Worm (Caenorhabditis elegans) whole organism, young adult: Measurements from ENCODE around the gene K02F6.7.

Source experiments
- B0035.1 ChIP-seq: sonication (generic microtip); optimal IDR thresholded peaks from 2 replicates; lab custom pipeline; 2016; ENCODE audit warnings: missing genetic modification characterization, mild to moderate bottlenecking, missing compliant biosample characterization, missing genotype, missing genetic modification reagents
- B0261.1 ChIP-seq: sonication (generic microtip); optimal IDR thresholded peaks from 2 replicates; lab custom pipeline; 2016; ENCODE audit warnings: mild to moderate bottlenecking, missing genetic modification characterization, moderate library complexity, missing compliant biosample characterization
- C06A6.2 ChIP-seq: fragments of 200-800 bp; sonication (Bioruptor generic); conservative IDR thresholded peaks from 2 replicates; pipeline ENCODE4 v1.3.6; 2022; ENCODE audit warnings: missing genetic modification characterization, missing compliant biosample characterization
- F23B12.7 ChIP-seq: sonication (generic microtip); optimal IDR thresholded peaks from 2 replicates; lab custom pipeline; 2017; ENCODE audit warnings: missing genetic modification characterization, mild to moderate bottlenecking, missing compliant biosample characterization, antibody characterized with exemption, moderate library complexity; ENCODE audit not compliant: insufficient read depth
- F37B4.10 ChIP-seq: fragments of 200-800 bp; sonication (Bioruptor generic); IDR thresholded peaks from 2 replicates; pipeline ENCODE4 v1.3.6; 2022; ENCODE audit warnings: missing genetic modification characterization, missing compliant biosample characterization
- F39B2.1 ChIP-seq: fragments of 200-800 bp; sonication (Bioruptor generic); IDR thresholded peaks from 2 replicates; pipeline ENCODE4 v1.3.6; 2022; ENCODE audit warnings: missing genetic modification reagents, missing genetic modification characterization, missing compliant biosample characterization
- F49E8.2 ChIP-seq: sonication (generic microtip); optimal IDR thresholded peaks from 3 replicates; lab custom pipeline; 2017; ENCODE audit warnings: missing genetic modification characterization, mild to moderate bottlenecking, missing compliant biosample characterization, antibody characterized with exemption, moderate library complexity; ENCODE audit not compliant: insufficient read depth
- athp-1 ChIP-seq: sonication (generic microtip); optimal IDR thresholded peaks from 2 replicates; lab custom pipeline; 2017; ENCODE audit warnings: mild to moderate bottlenecking, missing genetic modification characterization, missing compliant biosample characterization
- attf-3 ChIP-seq: fragments of 200-800 bp; sonication (Bioruptor generic); conservative IDR thresholded peaks from 2 replicates; pipeline ENCODE4 v1.3.6; 2022; ENCODE audit warnings: missing genetic modification reagents, missing genetic modification characterization, missing compliant biosample characterization
- attf-6 ChIP-seq: fragments of 200-800 bp; sonication (Bioruptor generic); IDR thresholded peaks from 2 replicates; pipeline ENCODE4 v1.3.6; 2022; ENCODE audit warnings: missing genetic modification reagents, missing genetic modification characterization, missing compliant biosample characterization
- bed-1 ChIP-seq: fragments of 200-800 bp; sonication (Bioruptor generic); IDR thresholded peaks from 2 replicates; pipeline ENCODE4 v1.3.6; 2022; ENCODE audit warnings: missing genetic modification reagents, missing genetic modification characterization, missing compliant biosample characterization
- ccch-3 ChIP-seq: fragments of 200-800 bp; sonication (Bioruptor generic); optimal IDR thresholded peaks from 2 replicates; lab custom pipeline; 2018; ENCODE audit warnings: mild to moderate bottlenecking, missing genetic modification characterization, missing compliant biosample characterization
- cebp-1 ChIP-seq, 2 experiments: fragments of 200-800 bp in 1 of 2; sonication (Bioruptor generic) in 1 of 2; sonication (generic microtip) in 1 of 2; IDR thresholded peaks in 1 of 2; optimal IDR thresholded peaks in 1 of 2; 2 replicates each; pipeline versions ENCODE4 v1.3.6 to Lab custom; 2017 to 2022; ENCODE audit warnings: missing compliant biosample characterization in 2 of 2, missing genetic modification characterization in 2 of 2, mild to moderate bottlenecking in 1 of 2, missing genetic modification reagents in 1 of 2, moderate library complexity in 1 of 2
- ceh-27 ChIP-seq: fragments of 200-800 bp; sonication (Bioruptor generic); optimal IDR thresholded peaks from 2 replicates; lab custom pipeline; 2018; ENCODE audit warnings: mild to moderate bottlenecking, missing genetic modification characterization, moderate library complexity, missing compliant biosample characterization
- ceh-58 ChIP-seq: fragments of 200-800 bp; sonication (Bioruptor generic); IDR thresholded peaks from 2 replicates; pipeline ENCODE4 v1.3.6; 2022; ENCODE audit warnings: missing genetic modification characterization, missing compliant biosample characterization
- ceh-79 ChIP-seq: sonication (generic microtip); optimal IDR thresholded peaks from 2 replicates; lab custom pipeline; 2017; ENCODE audit warnings: mild to moderate bottlenecking, missing genetic modification characterization, missing compliant biosample characterization
- dox-1 ChIP-seq: fragments of 200-800 bp; sonication (Bioruptor generic); IDR thresholded peaks from 2 replicates; pipeline ENCODE4 v1.3.6; 2022; ENCODE audit warnings: missing genetic modification reagents, missing genetic modification characterization, missing compliant biosample characterization
- dpl-1 ChIP-seq: fragments of 150-350 bp; optimal IDR thresholded peaks from 2 replicates; lab custom pipeline; 2014; ENCODE audit warnings: missing biosample characterization, missing genetic modification reagents, missing genetic modification characterization
- efl-1 ChIP-seq: fragments of 150-350 bp; optimal IDR thresholded peaks from 2 replicates; lab custom pipeline; 2014; ENCODE audit warnings: missing biosample characterization, missing genetic modification reagents, missing genetic modification characterization
- egl-44 ChIP-seq: fragments of 200-800 bp; sonication (Bioruptor generic); IDR thresholded peaks from 2 replicates; pipeline ENCODE4 v1.3.6; 2022; ENCODE audit warnings: missing genetic modification reagents, missing genetic modification characterization, missing compliant biosample characterization
- ets-4 ChIP-seq: fragments of 200-800 bp; sonication (Bioruptor generic); optimal IDR thresholded peaks from 2 replicates; lab custom pipeline; 2018; ENCODE audit warnings: mild to moderate bottlenecking, missing genetic modification characterization, missing compliant biosample characterization
- hlh-12 ChIP-seq: sonication (generic microtip); optimal IDR thresholded peaks from 2 replicates; lab custom pipeline; 2016; ENCODE audit warnings: missing genetic modification characterization, missing compliant biosample characterization
- hmg-1.2 ChIP-seq: fragments of 200-800 bp; sonication (Bioruptor generic); IDR thresholded peaks from 2 replicates; pipeline ENCODE4 v1.3.6; 2022; ENCODE audit warnings: missing genetic modification reagents, missing genetic modification characterization, missing compliant biosample characterization
- lin-35 ChIP-seq, 3 experiments: fragments of 150-350 bp in 2 of 3; sonication (generic microtip) in 1 of 3; optimal IDR thresholded peaks; 2 replicates each; lab custom pipeline; 2014 to 2018; ENCODE audit warnings: missing biosample characterization in 3 of 3, missing genetic modification characterization in 3 of 3, missing genetic modification reagents in 3 of 3
- lin-54 ChIP-seq: fragments of 200-800 bp; sonication (Bioruptor generic); optimal IDR thresholded peaks from 2 replicates; lab custom pipeline; 2018; ENCODE audit warnings: mild to moderate bottlenecking, missing genetic modification characterization, missing compliant biosample characterization
- lsl-1 ChIP-seq: fragments of 200-800 bp; sonication (Bioruptor generic); optimal IDR thresholded peaks from 2 replicates; lab custom pipeline; 2018; ENCODE audit warnings: mild to moderate bottlenecking, missing genetic modification characterization, moderate library complexity, missing compliant biosample characterization
- madf-6 ChIP-seq: fragments of 200-800 bp; sonication (Bioruptor generic); IDR thresholded peaks from 2 replicates; pipeline ENCODE4 v1.3.6; 2022; ENCODE audit warnings: missing genetic modification reagents, missing genetic modification characterization, missing compliant biosample characterization
- madf-8 ChIP-seq: fragments of 200-800 bp; sonication (Bioruptor generic); conservative IDR thresholded peaks from 2 replicates; pipeline ENCODE4 v1.3.6; 2022; ENCODE audit warnings: missing genetic modification reagents, missing genetic modification characterization, missing compliant biosample characterization
- mcd-1 ChIP-seq: fragments of 200-800 bp; sonication (Bioruptor generic); IDR thresholded peaks from 2 replicates; pipeline ENCODE4 v1.3.6; 2022; ENCODE audit warnings: missing genetic modification reagents, missing genetic modification characterization, missing compliant biosample characterization
- mel-28 ChIP-seq: sonication (generic microtip); optimal IDR thresholded peaks from 2 replicates; lab custom pipeline; 2016; ENCODE audit warnings: borderline replicate concordance, mild to moderate bottlenecking, missing genetic modification characterization, missing compliant biosample characterization
- mes-4 ChIP-seq: sonication (generic microtip); optimal IDR thresholded peaks from 2 replicates; lab custom pipeline; 2016; ENCODE audit warnings: missing genotype, missing genetic modification characterization, missing compliant biosample characterization
- nhr-120 ChIP-seq: fragments of 200-800 bp; sonication (Bioruptor generic); IDR thresholded peaks from 2 replicates; pipeline ENCODE4 v1.3.6; 2022; ENCODE audit warnings: missing genetic modification characterization, missing compliant biosample characterization
- nhr-80 ChIP-seq: sonication (generic microtip); optimal IDR thresholded peaks from 2 replicates; lab custom pipeline; 2016; ENCODE audit warnings: missing genetic modification characterization, missing compliant biosample characterization
- nhr-90 ChIP-seq: sonication (generic microtip); optimal IDR thresholded peaks from 2 replicates; lab custom pipeline; 2016; ENCODE audit warnings: missing genotype, mild to moderate bottlenecking, missing genetic modification characterization, missing compliant biosample characterization
- sea-2 ChIP-seq: fragments of 200-800 bp; sonication (Bioruptor generic); IDR thresholded peaks from 2 replicates; pipeline ENCODE4 v1.3.6; 2022; ENCODE audit warnings: missing genetic modification characterization, missing compliant biosample characterization
- snpc-4 ChIP-seq, 5 experiments: fragments of 150-350 bp in 1 of 5; sonication (generic microtip) in 4 of 5; optimal IDR thresholded peaks; 2 replicates each; lab custom pipeline; 2014 to 2018; ENCODE audit warnings: missing genetic modification characterization in 5 of 5, missing biosample characterization in 3 of 5, antibody characterized with exemption in 2 of 5, mild to moderate bottlenecking in 2 of 5, missing compliant biosample characterization in 2 of 5, missing genotype in 2 of 5, moderate library complexity in 2 of 5, missing genetic modification reagents in 1 of 5
- sptf-2 ChIP-seq: fragments of 200-800 bp; sonication (Bioruptor generic); optimal IDR thresholded peaks from 2 replicates; lab custom pipeline; 2018; ENCODE audit warnings: mild to moderate bottlenecking, missing genetic modification characterization, missing compliant biosample characterization
- tbp1 ChIP-seq: fragments of 200-800 bp; sonication (Bioruptor generic); optimal IDR thresholded peaks from 2 replicates; lab custom pipeline; 2018; ENCODE audit warnings: mild to moderate bottlenecking, missing genetic modification characterization, missing compliant biosample characterization
- tbx-9 ChIP-seq: sonication (generic microtip); optimal IDR thresholded peaks from 2 replicates; lab custom pipeline; 2016; ENCODE audit warnings: borderline replicate concordance, missing genetic modification characterization, inconsistent platforms, missing compliant biosample characterization
- unc-62 ChIP-seq: fragments of 150-350 bp; optimal IDR thresholded peaks from 2 replicates; lab custom pipeline; 2014; ENCODE audit warnings: missing biosample characterization, missing genetic modification reagents, missing genetic modification characterization
- xnd-1 ChIP-seq: sonication (generic microtip); optimal IDR thresholded peaks from 2 replicates; lab custom pipeline; 2016; ENCODE audit warnings: missing genotype, missing genetic modification reagents, missing genetic modification characterization, missing compliant biosample characterization
- zim-3 ChIP-seq: sonication (generic microtip); optimal IDR thresholded peaks from 2 replicates; lab custom pipeline; 2017; ENCODE audit warnings: mild to moderate bottlenecking, missing genetic modification characterization, moderate library complexity, missing compliant biosample characterization
- ztf-25 ChIP-seq: fragments of 200-800 bp; sonication (Bioruptor generic); IDR thresholded peaks from 2 replicates; pipeline ENCODE4 v1.3.6; 2022; ENCODE audit warnings: missing genetic modification reagents, missing genetic modification characterization, missing compliant biosample characterization
- ztf-28 ChIP-seq: fragments of 200-800 bp; sonication (Bioruptor generic); IDR thresholded peaks from 2 replicates; pipeline ENCODE4 v1.3.6; 2022; ENCODE audit warnings: missing genetic modification reagents, missing genetic modification characterization, missing compliant biosample characterization

K02F6.7 gene

ce11 chrII:2504431-2504928 lies 33.2 kb downstream of the K02F6.7 start, which contains the start of gene gbas-1:
Gene gbas-1, plus strand, starts transcription at chrII:2504878.
- no peak for TF ChIP-seq ceh-27
- TF ChIP-seq efl-1 = peak; percentile 32
- no peak for TF ChIP-seq madf-8 (GFP tag; lab: Robert Waterston, UW)
- peak; percentile 9 for TF ChIP-seq dpl-1
- peak; percentile 85 for TF ChIP-seq mcd-1 (GFP tag; lab: Robert Waterston, UW)
- TF ChIP-seq hmg-1.2 (GFP tag; lab: Robert Waterston, UW) = peak; percentile 95
- TF ChIP-seq lsl-1 (GFP tag; lab: Kevin White, UChicago) = peak; percentile 62
- no peak for TF ChIP-seq unc-62
- no peak for TF ChIP-seq attf-3
- TF ChIP-seq lin-35 (GFP tag; optimal IDR thresholded peaks at IDR 0.05; lab: Kevin White, UChicago) = peak in 1 of 3 experiments; percentile 47
- TF ChIP-seq lin-54 = peak; percentile 41

DNA sequence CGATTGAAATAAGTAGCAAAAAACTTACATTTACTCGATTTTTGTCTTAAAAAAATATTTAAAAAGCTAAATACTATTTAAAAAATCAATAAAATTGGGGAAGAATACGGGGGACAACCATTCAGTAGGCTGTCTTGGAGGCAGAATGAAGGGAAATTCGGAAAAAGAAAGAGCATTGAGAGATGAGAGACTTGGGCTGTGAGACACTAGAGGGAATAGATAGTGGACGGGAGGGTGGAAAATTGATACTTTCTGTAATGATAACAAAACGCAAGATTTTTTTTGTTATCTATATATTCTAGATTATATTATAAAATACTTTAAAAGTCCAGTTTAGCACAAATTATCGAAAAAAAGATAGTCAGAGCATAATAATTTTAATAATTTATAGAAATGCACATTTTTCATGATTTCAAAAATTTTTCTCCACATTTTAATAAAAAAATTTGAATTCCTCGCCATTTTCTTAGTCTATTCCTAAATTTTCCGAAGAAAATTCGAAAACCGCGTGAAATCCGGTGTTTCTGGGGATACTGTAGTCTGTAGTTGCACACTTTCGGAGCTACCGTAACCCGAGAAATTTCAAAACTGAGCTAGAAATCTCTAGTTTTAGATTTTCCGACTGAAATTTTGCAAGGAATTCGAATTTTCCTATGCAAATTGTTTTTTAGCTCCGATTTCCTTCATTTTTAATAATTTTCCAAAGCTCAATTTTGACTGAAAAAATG lies 33.8 kb downstream of the K02F6.7 start:
- no peak for TF ChIP-seq nhr-120 (GFP tag; lab: Robert Waterston, UW)
- TF ChIP-seq F39B2.1 (GFP tag; lab: Robert Waterston, UW) = no peak
- no peak for TF ChIP-seq unc-62
- no peak for TF ChIP-seq efl-1
- no peak for TF ChIP-seq B0261.1 (tag; lab: Kevin White, UChicago)
- no peak for TF ChIP-seq ceh-27
- TF ChIP-seq xnd-1 (tag; lab: Kevin White, UChicago) = peak; percentile 57
- TF ChIP-seq bed-1 (GFP tag; lab: Robert Waterston, UW) = no peak
- TF ChIP-seq madf-6 (GFP tag; lab: Robert Waterston, UW) = peak; percentile 54
- TF ChIP-seq tbp1 (GFP tag; lab: Kevin White, UChicago) = no peak
- TF ChIP-seq madf-8 (GFP tag; lab: Robert Waterston, UW) = no peak
- TF ChIP-seq ceh-58 = no peak
- TF ChIP-seq B0035.1 (tag; lab: Kevin White, UChicago) = no peak
- no peak for TF ChIP-seq F23B12.7 (tag; lab: Kevin White, UChicago)
- no peak for TF ChIP-seq F37B4.10 (GFP tag; lab: Robert Waterston, UW)
- TF ChIP-seq snpc-4 (GFP tag; optimal IDR thresholded peaks at IDR 0.05; lab: Kevin White, UChicago) = no peak
- no peak for TF ChIP-seq snpc-4 (tag; optimal IDR thresholded peaks at IDR 0.05; lab: Kevin White, UChicago)
- no peak for TF ChIP-seq nhr-90
- TF ChIP-seq F49E8.2 (tag; lab: Kevin White, UChicago) = no peak
- no peak for TF ChIP-seq ceh-79 (tag; lab: Kevin White, UChicago)
- TF ChIP-seq cebp-1 (GFP tag; IDR thresholded peaks at IDR 0.05; lab: Robert Waterston, UW) = no peak
- no peak for TF ChIP-seq cebp-1 (tag; optimal IDR thresholded peaks at IDR 0.05; lab: Kevin White, UChicago)
- no peak for TF ChIP-seq egl-44
- TF ChIP-seq ztf-25 (GFP tag; lab: Robert Waterston, UW) = no peak
- no peak for TF ChIP-seq tbx-9 (tag; lab: Kevin White, UChicago)
- no peak for TF ChIP-seq ets-4 (GFP tag; lab: Kevin White, UChicago)
- no peak for TF ChIP-seq mel-28 (tag; lab: Kevin White, UChicago)
- no peak for TF ChIP-seq C06A6.2 (GFP tag; lab: Robert Waterston, UW)
- TF ChIP-seq dox-1 (GFP tag; lab: Robert Waterston, UW) = no peak
- TF ChIP-seq zim-3 (tag; lab: Kevin White, UChicago) = no peak
- TF ChIP-seq hmg-1.2 (GFP tag; lab: Robert Waterston, UW) = peak; percentile 30; the same call in 1 of the 2 replicates
- TF ChIP-seq ztf-28 = no peak
- TF ChIP-seq sea-2 (GFP tag; lab: Robert Waterston, UW) = no peak
- TF ChIP-seq ccch-3 (GFP tag; lab: Kevin White, UChicago) = no peak
- peak; percentile 42 for TF ChIP-seq athp-1 (tag; lab: Kevin White, UChicago)
- no peak for TF ChIP-seq sptf-2
- TF ChIP-seq attf-6 = no peak
- TF ChIP-seq mcd-1 (GFP tag; lab: Robert Waterston, UW) = 0 out of 2 replicates have a peak, but pooled peaks have one; percentile 10
- TF ChIP-seq nhr-80 (tag; lab: Kevin White, UChicago) = no peak
- no peak for TF ChIP-seq hlh-12
- TF ChIP-seq mes-4 (tag; lab: Kevin White, UChicago) = no peak
